Fruit fly (Drosophila melanogaster) whole organism, wandering third instar larva: ENCODE measurements around the gene repo.

ENCODE experiments used
- Dfd ChIP-seq: fragments of >200 bp; optimal IDR thresholded peaks from 2 replicates; lab custom pipeline; 2017; ENCODE audit warnings: missing biosample characterization, missing genetic modification characterization
- Mio ChIP-seq: sonication (Bioruptor generic); optimal IDR thresholded peaks from 2 replicates; lab custom pipeline; 2016; ENCODE audit warnings: missing biosample characterization, missing genetic modification characterization
- N ChIP-seq: fragments of >200 bp; optimal IDR thresholded peaks from 2 replicates; lab custom pipeline; 2018; ENCODE audit warnings: missing biosample characterization, missing external identifiers, missing genetic modification characterization
- Sp1 ChIP-seq: fragments of 200-800 bp; sonication (Bioruptor generic); optimal IDR thresholded peaks from 3 replicates; lab custom pipeline; 2019; ENCODE audit warnings: missing biosample characterization, mild to moderate bottlenecking, missing genetic modification characterization, moderate library complexity
- br ChIP-seq: fragments of 200-800 bp; sonication (Bioruptor generic); optimal IDR thresholded peaks from 2 replicates; lab custom pipeline; 2016; ENCODE audit warnings: missing biosample characterization, missing genetic modification characterization
- dl ChIP-seq, 2 experiments: fragments of 175-275, 200-275 bp in 1 of 2; fragments of 200-275 bp in 1 of 2; sonication (Bioruptor generic); optimal IDR thresholded peaks; lab custom pipeline; 2018; ENCODE audit warnings: mild to moderate bottlenecking in 2 of 2, missing biosample characterization in 2 of 2, missing genetic modification characterization in 2 of 2, moderate library complexity in 2 of 2; ENCODE audit not compliant: partially characterized antibody in 2 of 2, insufficient read depth in 1 of 2
- ey ChIP-seq: fragments of 200-800 bp; sonication (Bioruptor generic); optimal IDR thresholded peaks from 2 replicates; lab custom pipeline; 2016; ENCODE audit warnings: missing biosample characterization, missing genetic modification characterization
- foxo ChIP-seq, 2 experiments: fragments of 200-800 bp; sonication (Bioruptor generic); optimal IDR thresholded peaks; 2 replicates in 1 of 2; 3 replicates in 1 of 2; lab custom pipeline; 2016 to 2017; ENCODE audit warnings: missing biosample characterization in 2 of 2, missing genetic modification characterization in 2 of 2
- h ChIP-seq: fragments of 200-800 bp; sonication (Bioruptor generic); optimal IDR thresholded peaks from 3 replicates; lab custom pipeline; 2016; ENCODE audit warnings: missing biosample characterization, mild to moderate bottlenecking, missing genetic modification characterization
- pan ChIP-seq: fragments of >200 bp; optimal IDR thresholded peaks from 2 replicates; lab custom pipeline; 2017
- usp ChIP-seq: fragments of >200 bp; optimal IDR thresholded peaks from 2 replicates; lab custom pipeline; 2017; ENCODE audit warnings: missing biosample characterization, missing genetic modification characterization
- woc ChIP-seq: sonication (Bioruptor generic); optimal IDR thresholded peaks from 2 replicates; lab custom pipeline; 2016; ENCODE audit warnings: missing biosample characterization, mild to moderate bottlenecking, missing genetic modification characterization

DNA sequence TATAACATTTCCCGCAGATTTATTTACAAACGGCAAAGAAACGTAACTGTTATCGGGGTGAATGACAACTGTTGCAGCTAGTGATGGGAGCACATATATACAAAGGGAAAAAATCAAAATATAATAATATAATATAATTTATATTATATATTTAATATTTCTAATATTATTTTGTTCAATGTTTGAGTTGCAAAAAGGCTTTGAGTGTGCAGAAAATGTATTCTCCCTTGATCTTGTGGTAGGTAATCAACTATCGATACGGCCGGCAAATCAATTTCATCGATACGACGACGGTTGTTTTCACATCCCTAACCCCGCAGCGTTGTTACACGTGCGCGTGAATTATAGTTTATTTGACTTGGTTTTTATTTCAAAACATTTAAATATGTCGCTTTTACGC is 12.6 kb upstream of the repo start, which contains the start of the genes mTerf5 and Non3:
- TF ChIP-seq h (GFP tag; lab: Kevin White, UChicago) (peak; percentile 37), Dfd (GFP tag; lab: Kevin White, UChicago) (no peak), Sp1 (GFP tag; lab: Kevin White, UChicago) (peak; percentile 67), woc (GFP tag; lab: Kevin White, UChicago) (peak; percentile 21), foxo (GFP tag; optimal IDR thresholded peaks at IDR 0.05; lab: Kevin White, UChicago) (peak in 1 of 2 experiments; percentile 67), Mio (GFP tag; lab: Kevin White, UChicago) (no peak), ey (GFP tag; lab: Kevin White, UChicago) (peak; percentile 14), pan (lab: Kevin White, UChicago) (no peak), dl (GFP tag; optimal IDR thresholded peaks at IDR 0.05; lab: Kevin White, UChicago; ENCODE audit: insufficient read depth in 1 of 2, partially characterized antibody in 2 of 2) (no peak), usp (GFP tag; lab: Kevin White, UChicago) (no peak), br (GFP tag; lab: Kevin White, UChicago) (no peak), N (no peak)
